Worm (Caenorhabditis elegans): ENCODE results near the gene cua-1.

The cua-1 gene

ce11 chrIII:13411202-13411601 lies 43.9 kb downstream of the cua-1 start (continued):
- TF ChIP-seq Y75B8A.6 (GFP tag; IDR thresholded peaks at IDR 0.05) (0 out of 2 replicates have a peak, but pooled peaks have one; percentile 28), madf-9 (GFP tag; conservative IDR thresholded peaks at IDR 0.05) (no peak; the same call in 1 of the 2 replicates), rbr-2 (tag; optimal IDR thresholded peaks at IDR 0.05) (no peak), snpc-4 (tag; optimal IDR thresholded peaks at IDR 0.05) (no peak), lin-1 (GFP tag; IDR thresholded peaks at IDR 0.05) (no peak), Y5F2A.4 (GFP tag; optimal IDR thresholded peaks at IDR 0.05) (no peak), spr-3 (GFP tag; optimal IDR thresholded peaks at IDR 0.05) (peak; percentile 28), lin-13 (GFP tag; optimal IDR thresholded peaks at IDR 0.05) (peak; percentile 23), ctbp-1 (GFP tag; IDR thresholded peaks at IDR 0.05) (no peak), tra-1 (GFP tag; IDR thresholded peaks at IDR 0.05) (0 out of 2 replicates have a peak, but pooled peaks have one; percentile 12), ces-1 (GFP tag; optimal IDR thresholded peaks at IDR 0.05) (no peak), daf-19 (GFP tag; conservative IDR thresholded peaks at IDR 0.05) (no peak), zip-11 (GFP tag; IDR thresholded peaks at IDR 0.05) (no peak), ceh-28 (tag; optimal IDR thresholded peaks at IDR 0.05) (no peak), sdz-12 (GFP tag; optimal IDR thresholded peaks at IDR 0.05) (no peak), gei-8 (GFP tag; optimal IDR thresholded peaks at IDR 0.05) (no peak), lin-29 (GFP tag; IDR thresholded peaks at IDR 0.05) (no peak), spr-1 (tag; optimal IDR thresholded peaks at IDR 0.05) (peak; percentile 9), dve-1 (tag; optimal IDR thresholded peaks at IDR 0.05; ENCODE audit: insufficient read depth) (no peak), D1046.2 (GFP tag; IDR thresholded peaks at IDR 0.05) (no peak), nhr-111 (GFP tag; optimal IDR thresholded peaks at IDR 0.05) (no peak), R02D3.7 (tag; optimal IDR thresholded peaks at IDR 0.05) (no peak), fos-1 (tag; optimal IDR thresholded peaks at IDR 0.05) (no peak), egl-43 (GFP tag; IDR thresholded peaks at IDR 0.05) (no peak; the same call in 1 of the 2 replicates), aly-2 (tag; optimal IDR thresholded peaks at IDR 0.05) (no peak), madf-5 (GFP tag; IDR thresholded peaks at IDR 0.05) (no peak), nhr-237 (tag; optimal IDR thresholded peaks at IDR 0.05) (no peak), ama-1 (optimal IDR thresholded peaks at IDR 0.05) (no peak), F44E2.7 (GFP tag; IDR thresholded peaks at IDR 0.05) (peak; percentile 59; the same call in 1 of the 2 replicates), ztf-11 (tag; optimal IDR thresholded peaks at IDR 0.05) (no peak), ceh-20 (GFP tag; IDR thresholded peaks at IDR 0.05) (no peak), nhr-6 (tag; optimal IDR thresholded peaks at IDR 0.05) (no peak), dmd-6 (GFP tag; IDR thresholded peaks at IDR 0.05) (no peak), nhr-102 (tag; optimal IDR thresholded peaks at IDR 0.05) (no peak), saeg-2 (GFP tag; IDR thresholded peaks at IDR 0.05) (no peak), F49E8.2 (tag; optimal IDR thresholded peaks at IDR 0.05; ENCODE audit: borderline replicate concordance) (peak; percentile 28), mep-1 (tag; optimal IDR thresholded peaks at IDR 0.05) (no peak), dpl-1 (GFP tag; optimal IDR thresholded peaks at IDR 0.05) (no peak), mes-2 (tag; optimal IDR thresholded peaks at IDR 0.05; ENCODE audit: poor library complexity, severe bottlenecking) (peak; percentile 40), nhr-41 (GFP tag; IDR thresholded peaks at IDR 0.05) (no peak), mdl-1 (tag; optimal IDR thresholded peaks at IDR 0.05) (no peak), zfp-2 (tag; optimal IDR thresholded peaks at IDR 0.05) (no peak), dmd-9 (GFP tag; IDR thresholded peaks at IDR 0.05) (no peak), ZK337.2 (GFP tag; IDR thresholded peaks at IDR 0.05) (no peak), nhr-25 (tag; optimal IDR thresholded peaks at IDR 0.05; ENCODE audit: borderline replicate concordance, insufficient read depth) (no peak), daf-8 (GFP tag; IDR thresholded peaks at IDR 0.05) (no peak), lin-39 (tag; optimal IDR thresholded peaks at IDR 0.05) (no peak), ceh-82 (tag; optimal IDR thresholded peaks at IDR 0.05) (no peak), lir-3 (tag; optimal IDR thresholded peaks at IDR 0.05) (no peak), duxl-1 (tag; optimal IDR thresholded peaks at IDR 0.05; ENCODE audit: poor library complexity) (no peak), daf-16 (GFP tag; optimal IDR thresholded peaks at IDR 0.05) (peak in 1 of 2 experiments; percentile 42), daf-16 (tag; optimal IDR thresholded peaks at IDR 0.05) (no peak)

Data from whole organism, L4 larva.